2 worm cellular contexts compared by ENCODE assay signal in the genomic region with DNA sequence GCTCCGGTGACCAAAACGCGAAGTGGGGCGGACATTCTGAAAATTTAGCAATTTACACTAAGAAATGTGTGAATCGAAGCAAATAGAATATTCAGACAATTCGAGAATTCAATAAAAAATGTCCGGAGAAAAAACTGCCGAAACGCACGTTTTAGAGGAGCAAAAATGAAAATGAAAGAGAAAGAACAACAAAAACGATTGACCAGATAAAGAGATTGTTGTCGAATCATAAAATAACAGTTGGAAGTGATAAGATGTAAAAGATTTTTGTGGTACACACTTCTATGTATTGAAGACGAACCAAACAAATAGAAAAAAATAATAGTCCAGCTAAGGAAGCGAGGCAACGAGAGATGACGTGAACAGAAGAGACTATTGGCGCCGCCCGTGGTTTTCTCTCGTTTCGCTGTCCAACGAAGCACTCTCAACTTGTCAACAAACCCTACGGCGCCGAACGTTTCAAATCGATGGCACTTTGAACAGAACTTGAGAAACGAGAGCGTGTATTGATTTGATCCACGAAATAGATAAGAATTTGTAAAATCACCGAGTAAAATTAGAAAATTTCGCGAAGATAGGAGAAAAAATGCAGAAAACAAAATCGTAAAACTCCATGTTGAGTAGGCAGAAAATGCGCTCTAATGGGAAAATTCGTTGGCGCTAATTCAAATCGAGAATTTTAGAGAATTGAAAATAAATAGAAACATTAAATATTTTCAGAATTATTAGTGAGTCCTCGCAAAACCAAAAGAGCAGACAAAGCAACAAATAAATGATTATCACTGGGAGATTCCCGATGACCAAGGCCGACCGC.
TF ChIP-seq lines count a peak whose summit lies in the region.

TSS of gene mdh-1 (minus strand) at position 36 of the 814 bp plus-strand sequence.

TF ChIP-seq in whole organism, L1 larva, 84 proteins besides CTCF, POLR2A, EP300 and RAD21 (continued from another document and continues in another):
- no peak for TF ChIP-seq ets-5 (GFP tag; IDR thresholded peaks at IDR 0.05; lab: Robert Waterston, UW)
- TF ChIP-seq nhr-19 (GFP tag; conservative IDR thresholded peaks at IDR 0.05; lab: Robert Waterston, UW) = no peak
- no peak for TF ChIP-seq fkh-10 (GFP tag; optimal IDR thresholded peaks at IDR 0.05; lab: Kevin White, UChicago)
- TF ChIP-seq zag-1 (tag; optimal IDR thresholded peaks at IDR 0.05; lab: Kevin White, UChicago) = no peak
- TF ChIP-seq C04F5.9 (tag; optimal IDR thresholded peaks at IDR 0.05; lab: Kevin White, UChicago) = no peak
- TF ChIP-seq xbp-1 (tag; optimal IDR thresholded peaks at IDR 0.05; lab: Kevin White, UChicago) = no peak
- no peak for TF ChIP-seq fkh-4 (tag; optimal IDR thresholded peaks at IDR 0.05; lab: Kevin White, UChicago; ENCODE audit: borderline replicate concordance)
- TF ChIP-seq irx-1 (tag; optimal IDR thresholded peaks at IDR 0.05; lab: Kevin White, UChicago) = no peak
- no peak for TF ChIP-seq ztf-4 (tag; optimal IDR thresholded peaks at IDR 0.05; lab: Kevin White, UChicago)
- TF ChIP-seq tlp-1 (tag; optimal IDR thresholded peaks at IDR 0.05; lab: Kevin White, UChicago) = no peak
- no peak for TF ChIP-seq unc-98 (GFP tag; IDR thresholded peaks at IDR 0.05; lab: Robert Waterston, UW)
- TF ChIP-seq dpl-1 (GFP tag; optimal IDR thresholded peaks at IDR 0.05; lab: Kevin White, UChicago) = peak; percentile 44 to 79 (median 53)
- no peak for TF ChIP-seq tbx-2 (tag; optimal IDR thresholded peaks at IDR 0.05; lab: Kevin White, UChicago)
- TF ChIP-seq mep-1 (tag; optimal IDR thresholded peaks at IDR 0.05; lab: Kevin White, UChicago) = peak; percentile 7
- TF ChIP-seq grh-1 (GFP tag; IDR thresholded peaks at IDR 0.05; lab: Robert Waterston, UW) = no peak
- no peak for TF ChIP-seq jun-1 (tag; optimal IDR thresholded peaks at IDR 0.05; lab: Kevin White, UChicago)
- no peak for TF ChIP-seq alr-1 (tag; optimal IDR thresholded peaks at IDR 0.05; lab: Kevin White, UChicago; ENCODE audit: borderline replicate concordance)
- TF ChIP-seq snu-23 (GFP tag; optimal IDR thresholded peaks at IDR 0.05; lab: Kevin White, UChicago) = no peak
- TF ChIP-seq nhr-90 (tag; optimal IDR thresholded peaks at IDR 0.05; lab: Kevin White, UChicago; ENCODE audit: poor library complexity) = no peak
- no peak for TF ChIP-seq ceh-90 (tag; optimal IDR thresholded peaks at IDR 0.05; lab: Kevin White, UChicago)
- peak; percentile 33 for TF ChIP-seq fkh-8 (tag; optimal IDR thresholded peaks at IDR 0.05; lab: Kevin White, UChicago)
- TF ChIP-seq nhr-47 (tag; optimal IDR thresholded peaks at IDR 0.05; lab: Kevin White, UChicago) = peak; percentile 13
- TF ChIP-seq pax-3 (tag; optimal IDR thresholded peaks at IDR 0.05; lab: Kevin White, UChicago) = peak; percentile 11
- no peak for TF ChIP-seq mab-9 (GFP tag; IDR thresholded peaks at IDR 0.05; lab: Robert Waterston, UW)
- no peak for TF ChIP-seq egl-13 (tag; optimal IDR thresholded peaks at IDR 0.05; lab: Kevin White, UChicago)
- TF ChIP-seq ceh-63 (GFP tag; optimal IDR thresholded peaks at IDR 0.05; lab: Kevin White, UChicago) = no peak
- no peak for TF ChIP-seq unc-62 (GFP tag; optimal IDR thresholded peaks at IDR 0.05; lab: Kevin White, UChicago)
- TF ChIP-seq sptf-1 (tag; optimal IDR thresholded peaks at IDR 0.05; lab: Kevin White, UChicago) = no peak
- no peak for TF ChIP-seq skn-1 (tag; optimal IDR thresholded peaks at IDR 0.05; lab: Kevin White, UChicago)
- peak; percentile 30 for TF ChIP-seq nhr-85 (tag; lab: Kevin White, UChicago)
- TF ChIP-seq isw-1 (GFP tag; IDR thresholded peaks at IDR 0.05; lab: Robert Waterston, UW) = no peak
- TF ChIP-seq nhr-77 (tag; optimal IDR thresholded peaks at IDR 0.05; lab: Kevin White, UChicago) = no peak
- TF ChIP-seq mdl-1 (tag; optimal IDR thresholded peaks at IDR 0.05; lab: Kevin White, UChicago) = no peak
- no peak for TF ChIP-seq sup-37 (GFP tag; optimal IDR thresholded peaks at IDR 0.05; lab: Kevin White, UChicago)
- no peak for TF ChIP-seq F16B12.6 (tag; optimal IDR thresholded peaks at IDR 0.05; lab: Kevin White, UChicago)
- no peak for TF ChIP-seq fos-1 (tag; optimal IDR thresholded peaks at IDR 0.05; lab: Kevin White, UChicago)
- TF ChIP-seq lir-3 (tag; optimal IDR thresholded peaks at IDR 0.05; lab: Kevin White, UChicago; ENCODE audit: poor library complexity) = no peak
- TF ChIP-seq ceh-88 (GFP tag; IDR thresholded peaks at IDR 0.05; lab: Robert Waterston, UW) = no peak
- peak; percentile 58 for TF ChIP-seq lin-14 (GFP tag; optimal IDR thresholded peaks at IDR 0.05; lab: Kevin White, UChicago)
- TF ChIP-seq elt-2 (tag; optimal IDR thresholded peaks at IDR 0.05; lab: Kevin White, UChicago) = peak; percentile 29
- TF ChIP-seq Y116A8C.19 (tag; optimal IDR thresholded peaks at IDR 0.05; lab: Kevin White, UChicago; ENCODE audit: borderline replicate concordance) = no peak
- no peak for TF ChIP-seq nhr-237 (tag; optimal IDR thresholded peaks at IDR 0.05; lab: Kevin White, UChicago)
- TF ChIP-seq hpl-2 (GFP tag; optimal IDR thresholded peaks at IDR 0.05; lab: Kevin White, UChicago) = no peak
- no peak for TF ChIP-seq pag-3 (tag; optimal IDR thresholded peaks at IDR 0.05; lab: Kevin White, UChicago; ENCODE audit: borderline replicate concordance, insufficient read depth)
- TF ChIP-seq nhr-20 (tag; optimal IDR thresholded peaks at IDR 0.05; lab: Kevin White, UChicago) = no peak
- no peak for TF ChIP-seq nhr-71 (tag; optimal IDR thresholded peaks at IDR 0.05; lab: Kevin White, UChicago)
- TF ChIP-seq C34B4.2 (tag; optimal IDR thresholded peaks at IDR 0.05; lab: Kevin White, UChicago) = no peak
- no peak for TF ChIP-seq efl-3 (GFP tag; optimal IDR thresholded peaks at IDR 0.05; lab: Kevin White, UChicago)
- no peak for TF ChIP-seq lin-15B (tag; optimal IDR thresholded peaks at IDR 0.05; lab: Kevin White, UChicago)
- no peak for TF ChIP-seq unc-130 (tag; optimal IDR thresholded peaks at IDR 0.05; lab: Kevin White, UChicago)
- no peak for TF ChIP-seq snpc-4 (tag; optimal IDR thresholded peaks at IDR 0.05; lab: Kevin White, UChicago)
- TF ChIP-seq hlh-17 (GFP tag; optimal IDR thresholded peaks at IDR 0.05; lab: Kevin White, UChicago; ENCODE audit: borderline replicate concordance) = no peak
- no peak for TF ChIP-seq lsy-2 (tag; optimal IDR thresholded peaks at IDR 0.05; lab: Kevin White, UChicago)
- TF ChIP-seq efl-1 (optimal IDR thresholded peaks at IDR 0.05; lab: Kevin White, UChicago) = peak in 1 of 2 experiments; percentile 75
- peak; percentile 72 to 96 for TF ChIP-seq efl-1 (GFP tag; optimal IDR thresholded peaks at IDR 0.05 in 1 of 2; lab: Kevin White, UChicago)
- TF ChIP-seq unc-30 (tag; optimal IDR thresholded peaks at IDR 0.05; lab: Kevin White, UChicago) = no peak
- no peak for TF ChIP-seq unc-86 (tag; optimal IDR thresholded peaks at IDR 0.05; lab: Kevin White, UChicago)
- no peak for TF ChIP-seq nhr-28 (tag; optimal IDR thresholded peaks at IDR 0.05; lab: Kevin White, UChicago)
- TF ChIP-seq lin-35 (GFP tag; optimal IDR thresholded peaks at IDR 0.05; lab: Kevin White, UChicago) = peak; percentile 30 to 71
- TF ChIP-seq lin-39 (tag; optimal IDR thresholded peaks at IDR 0.05; lab: Kevin White, UChicago) = no peak
- TF ChIP-seq lin-13 (GFP tag; optimal IDR thresholded peaks at IDR 0.05; lab: Kevin White, UChicago) = no peak
- no peak for TF ChIP-seq hlh-4 (tag; optimal IDR thresholded peaks at IDR 0.05; lab: Kevin White, UChicago)
- TF ChIP-seq dsc-1 (tag; optimal IDR thresholded peaks at IDR 0.05; lab: Kevin White, UChicago) = no peak

TF ChIP-seq in whole organism, L4 larva, 104 proteins besides CTCF, POLR2A, EP300 and RAD21 (continued from another document):
- no peak for TF ChIP-seq daf-16 (GFP tag; optimal IDR thresholded peaks at IDR 0.05; lab: Kevin White, UChicago)
- peak; percentile 46 for TF ChIP-seq daf-16 (tag; optimal IDR thresholded peaks at IDR 0.05; lab: Kevin White, UChicago)
